Fruit fly (Drosophila melanogaster): ENCODE results near the gene CG33170.
A peak's percentile ranks its signal among the peaks of the same experiment; 100 is the strongest.

Gene CG33170

DNA sequence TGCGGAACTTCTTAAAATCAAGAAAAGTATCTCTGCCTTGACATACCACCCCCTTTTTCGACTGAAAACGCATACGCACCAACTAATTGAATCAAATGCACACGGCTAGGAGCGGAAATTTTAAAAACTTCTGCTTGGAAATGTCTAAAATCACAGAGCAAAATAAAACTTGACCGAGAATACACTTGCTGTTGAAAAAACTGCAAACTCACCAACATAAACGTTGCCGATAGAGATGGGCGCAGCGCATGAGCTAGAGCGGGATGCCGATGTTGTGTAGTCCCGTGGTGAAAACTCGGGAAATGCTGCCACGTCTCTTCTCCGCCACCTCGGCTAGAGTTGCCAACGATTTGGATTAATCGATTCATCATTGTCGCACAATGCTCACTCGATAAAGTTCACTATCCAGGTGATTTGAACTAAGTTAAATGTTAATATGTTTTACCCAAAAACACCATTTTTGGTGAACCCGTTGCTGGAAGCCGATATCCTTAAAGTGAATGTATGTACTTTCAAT, 7.5 kb downstream of the CG33170 start, which contains the start of the genes CG11109 and Arf1 (continued):
- no peak for TF ChIP-seq Hr3 (GFP tag; optimal IDR thresholded peaks at IDR 0.05)
- peak; percentile 37 for TF ChIP-seq unc-4 (GFP tag; IDR thresholded peaks at IDR 0.05; ENCODE audit: partially characterized antibody)
- TF ChIP-seq CG3281 (GFP tag; optimal IDR thresholded peaks at IDR 0.05) = no peak
- no peak for TF ChIP-seq Blimp-1 (GFP tag; optimal IDR thresholded peaks at IDR 0.05)
- TF ChIP-seq CG8924 (tag; optimal IDR thresholded peaks at IDR 0.05) = peak; percentile 30
- peak; percentile 67 for TF ChIP-seq crol (GFP tag; IDR thresholded peaks at IDR 0.05)
- no peak for TF ChIP-seq CG10431 (GFP tag; optimal IDR thresholded peaks at IDR 0.05)
- TF ChIP-seq YL-1 (GFP tag; optimal IDR thresholded peaks at IDR 0.05) = peak; percentile 94
- TF ChIP-seq HmgD (GFP tag; optimal IDR thresholded peaks at IDR 0.05) = peak; percentile 2
- no peak for TF ChIP-seq CG14441 (GFP tag; IDR thresholded peaks at IDR 0.05)
- no peak for TF ChIP-seq CG18764 (GFP tag; optimal IDR thresholded peaks at IDR 0.05)
- TF ChIP-seq CG1233 (GFP tag; optimal IDR thresholded peaks at IDR 0.05) = no peak
- TF ChIP-seq Vsx1 (GFP tag; optimal IDR thresholded peaks at IDR 0.05) = no peak
- no peak for TF ChIP-seq ewg (GFP tag; optimal IDR thresholded peaks at IDR 0.05)
- no peak for TF ChIP-seq CG8281 (tag; optimal IDR thresholded peaks at IDR 0.05)
- TF ChIP-seq Ada2b (GFP tag; IDR thresholded peaks at IDR 0.05) = no peak
- TF ChIP-seq CG13775 (GFP tag; optimal IDR thresholded peaks at IDR 0.05) = no peak
- TF ChIP-seq usp (GFP tag; optimal IDR thresholded peaks at IDR 0.05) = no peak
- no peak for TF ChIP-seq CG15011 (GFP tag; optimal IDR thresholded peaks at IDR 0.05)
- TF ChIP-seq her (GFP tag; optimal IDR thresholded peaks at IDR 0.05) = peak; percentile 44
- TF ChIP-seq sna (GFP tag; IDR thresholded peaks at IDR 0.05; ENCODE audit: partially characterized antibody) = peak; percentile 13
- TF ChIP-seq gt (GFP tag; IDR thresholded peaks at IDR 0.05) = no peak
- TF ChIP-seq oc (tag; optimal IDR thresholded peaks at IDR 0.05) = no peak
- no peak for TF ChIP-seq ken (GFP tag; IDR thresholded peaks at IDR 0.05)
- TF ChIP-seq CG7786 (GFP tag; optimal IDR thresholded peaks at IDR 0.05) = no peak
- TF ChIP-seq mld (GFP tag; IDR thresholded peaks at IDR 0.05; ENCODE audit: partially characterized antibody) = peak; percentile 67; the same call in 2 of the 3 replicates
- TF ChIP-seq CG34376 (GFP tag; optimal IDR thresholded peaks at IDR 0.05) = peak; percentile 7
- peak; percentile 6 for TF ChIP-seq phol (tag; optimal IDR thresholded peaks at IDR 0.05)
- no peak for TF ChIP-seq ci (GFP tag; IDR thresholded peaks at IDR 0.05)
- peak; percentile 33 for TF ChIP-seq mirr (GFP tag; optimal IDR thresholded peaks at IDR 0.05)
- TF ChIP-seq BtbVII (GFP tag; optimal IDR thresholded peaks at IDR 0.05) = no peak
- no peak for TF ChIP-seq CG14050 (GFP tag; IDR thresholded peaks at IDR 0.05)
- peak; percentile 7 for TF ChIP-seq tap (tag; optimal IDR thresholded peaks at IDR 0.05)
- peak; percentile 58 for TF ChIP-seq CG4617 (GFP tag; optimal IDR thresholded peaks at IDR 0.05; ENCODE audit: borderline replicate concordance)
- TF ChIP-seq Poxn (GFP tag; IDR thresholded peaks at IDR 0.05) = no peak
- no peak for TF ChIP-seq Mes4 (GFP tag; optimal IDR thresholded peaks at IDR 0.05)
- no peak for TF ChIP-seq Awh (GFP tag; IDR thresholded peaks at IDR 0.05)
- TF ChIP-seq chm (GFP tag; IDR thresholded peaks at IDR 0.05) = no peak
- peak; percentile 68 for TF ChIP-seq HmgZ (tag; optimal IDR thresholded peaks at IDR 0.05)
- TF ChIP-seq pho (GFP tag; optimal IDR thresholded peaks at IDR 0.05) = no peak
- peak; percentile 20; the same call in 1 of the 2 replicates for TF ChIP-seq Adf1 (GFP tag; IDR thresholded peaks at IDR 0.05)
- TF ChIP-seq CG13123 (GFP tag; optimal IDR thresholded peaks at IDR 0.05) = no peak
- TF ChIP-seq ranshi (GFP tag; IDR thresholded peaks at IDR 0.05) = no peak
- TF ChIP-seq sd (tag; optimal IDR thresholded peaks at IDR 0.05) = no peak
- TF ChIP-seq Atf-2 (GFP tag; optimal IDR thresholded peaks at IDR 0.05) = no peak
- no peak for TF ChIP-seq CG1529 (GFP tag; optimal IDR thresholded peaks at IDR 0.05)
- TF ChIP-seq Xbp1 (GFP tag; optimal IDR thresholded peaks at IDR 0.05) = peak; percentile 50
- TF ChIP-seq stwl (tag; optimal IDR thresholded peaks at IDR 0.05) = peak; percentile 74
- no peak for TF ChIP-seq fd64A (GFP tag; optimal IDR thresholded peaks at IDR 0.05)
- TF ChIP-seq CG34224 (GFP tag; IDR thresholded peaks at IDR 0.05; ENCODE audit: partially characterized antibody) = peak; percentile 70
- TF ChIP-seq kay (GFP tag; optimal IDR thresholded peaks at IDR 0.05) = no peak

Measured in whole organism, embryonic.